Worm (Caenorhabditis elegans): ENCODE data around the gene snr-4.

Gene snr-4

DNA sequence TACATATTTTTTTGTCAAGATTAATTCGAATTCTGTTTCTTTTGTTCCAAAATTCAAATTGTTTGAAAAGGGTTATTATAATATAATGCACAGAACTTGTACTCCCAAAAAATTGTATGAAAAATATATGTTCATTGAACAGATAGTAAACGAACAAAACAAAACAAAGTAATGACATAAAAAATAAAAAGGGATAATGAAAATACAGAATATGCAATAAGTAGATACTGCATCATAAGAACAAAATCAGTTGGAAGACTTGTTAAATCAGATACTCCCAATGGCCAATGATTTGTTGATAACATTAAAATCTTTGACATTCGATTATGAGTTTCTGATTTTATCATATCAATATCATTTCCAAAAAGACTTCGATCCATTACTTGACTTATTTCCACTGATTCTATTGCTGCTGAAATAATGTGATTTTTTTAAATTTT, 25.0 kb upstream of the snr-4 start:
- TF ChIP-seq lin-13 (GFP tag; optimal IDR thresholded peaks at IDR 0.05) (peak; percentile 38), aly-2 (tag; optimal IDR thresholded peaks at IDR 0.05) (no peak), crh-2 (tag; optimal IDR thresholded peaks at IDR 0.05) (peak; percentile 38), fos-1 (tag; optimal IDR thresholded peaks at IDR 0.05) (peak; percentile 16), dmd-4 (tag; optimal IDR thresholded peaks at IDR 0.05) (no peak), gmeb-1 (tag; optimal IDR thresholded peaks at IDR 0.05) (peak; percentile 9)

DNA sequence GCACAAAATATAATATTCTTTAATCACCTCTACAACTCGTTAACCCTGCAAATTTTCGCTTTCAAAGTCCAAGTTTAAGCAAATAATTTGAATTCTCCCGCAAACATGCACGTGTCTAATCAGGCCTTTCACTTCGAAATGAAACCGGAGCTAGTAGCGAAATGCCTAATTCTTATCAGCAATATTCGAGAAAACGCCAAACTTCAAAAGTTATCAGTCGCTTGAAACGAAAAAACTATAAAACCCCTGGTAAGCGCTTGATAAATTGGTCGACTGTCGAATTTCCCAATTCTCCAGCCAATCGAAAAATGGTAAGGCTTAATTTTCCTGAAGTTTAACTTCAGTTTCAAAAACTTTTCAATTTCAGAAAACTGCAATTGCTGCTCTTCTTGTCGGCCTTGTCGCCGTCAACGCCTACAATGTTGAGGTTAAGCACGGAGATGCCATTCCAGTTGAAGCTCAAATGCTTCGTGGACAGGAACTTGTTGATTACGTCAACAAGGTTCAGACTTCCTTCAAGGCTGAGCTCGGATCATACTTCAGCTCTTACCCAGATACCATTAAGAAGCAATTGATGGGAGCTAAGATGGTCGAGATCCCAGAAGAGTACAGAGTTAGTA, 23.5 kb upstream of the snr-4 start, which contains the start of gene cpr-9:
Gene cpr-9, plus strand, starts transcription at position 188 of the 620 bp plus-strand sequence.
- no peak for TF ChIP-seq dmd-4 (tag; optimal IDR thresholded peaks at IDR 0.05)
- TF ChIP-seq elt-3 (tag; optimal IDR thresholded peaks at IDR 0.05): no peak
- peak; percentile 37 for TF ChIP-seq crh-2 (tag; optimal IDR thresholded peaks at IDR 0.05)
- peak in 1 of 2 experiments; percentile 19 for TF ChIP-seq mdl-1 (tag; optimal IDR thresholded peaks at IDR 0.05)
- peak; percentile 34 for TF ChIP-seq gmeb-1 (tag; optimal IDR thresholded peaks at IDR 0.05)
- peak; percentile 52 for TF ChIP-seq sma-9 (GFP tag; optimal IDR thresholded peaks at IDR 0.05)
- no peak for TF ChIP-seq sma-9 (tag; optimal IDR thresholded peaks at IDR 0.05)
- peak; percentile 46 for TF ChIP-seq fos-1 (tag; optimal IDR thresholded peaks at IDR 0.05)

DNA sequence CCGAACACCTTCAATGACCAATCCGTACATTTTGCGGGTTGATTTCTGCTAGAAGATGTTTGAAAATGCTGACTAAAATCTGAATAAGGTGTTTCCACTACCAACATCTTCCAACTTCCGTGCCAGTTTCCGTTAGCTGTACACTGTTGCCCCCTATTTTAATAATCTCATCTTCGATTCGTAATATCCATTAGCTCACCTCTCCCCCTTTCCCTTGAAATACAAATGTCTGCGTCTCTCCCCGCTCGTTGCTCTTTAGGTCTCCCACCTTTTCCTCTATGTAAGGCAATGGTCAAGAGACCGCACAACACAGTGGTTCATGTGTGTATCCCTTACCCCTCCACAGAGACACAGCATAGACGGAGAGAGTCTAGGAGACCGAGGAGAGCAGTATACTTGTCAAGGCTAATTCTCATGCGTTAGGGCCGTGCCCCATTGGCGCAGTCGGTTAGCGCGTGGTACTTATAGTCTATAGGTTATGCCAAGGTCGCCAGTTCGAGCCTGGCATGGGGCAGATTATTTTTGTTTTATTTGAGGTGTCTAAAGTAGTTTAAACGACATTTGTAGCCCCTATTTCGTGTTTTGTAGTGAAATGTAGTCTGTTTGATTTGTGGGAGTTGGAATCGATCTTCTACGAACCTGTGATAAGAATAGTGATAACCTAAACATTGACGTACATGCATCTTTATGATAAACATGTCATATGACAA, 22.4 kb upstream of the snr-4 start, which contains the start of gene gcy-33:
Gene gcy-33, minus strand, starts transcription at position 51 of the 710 bp plus-strand sequence.
- TF ChIP-seq ceh-16 (tag; optimal IDR thresholded peaks at IDR 0.05): peak; percentile 39
- TF ChIP-seq R02D3.7 (tag; optimal IDR thresholded peaks at IDR 0.05): peak; percentile 1
- TF ChIP-seq nhr-6 (tag; optimal IDR thresholded peaks at IDR 0.05): no peak
- peak; percentile 1 for TF ChIP-seq nhr-10 (tag; optimal IDR thresholded peaks at IDR 0.05)
- TF ChIP-seq lsy-2 (tag; optimal IDR thresholded peaks at IDR 0.05): peak; percentile 59 to 76
- peak; percentile 26 for TF ChIP-seq nhr-77 (tag; optimal IDR thresholded peaks at IDR 0.05)
- TF ChIP-seq ztf-11 (tag; optimal IDR thresholded peaks at IDR 0.05): no peak
- TF ChIP-seq nhr-11 (tag; optimal IDR thresholded peaks at IDR 0.05): peak; percentile 74
- no peak for TF ChIP-seq ztf-1 (GFP tag; conservative IDR thresholded peaks at IDR 0.05)
- TF ChIP-seq dmd-4 (tag; optimal IDR thresholded peaks at IDR 0.05): no peak
- TF ChIP-seq nhr-237 (tag; optimal IDR thresholded peaks at IDR 0.05): no peak
- peak; percentile 84 for TF ChIP-seq sma-9 (GFP tag; optimal IDR thresholded peaks at IDR 0.05)
- no peak for TF ChIP-seq sma-9 (tag; optimal IDR thresholded peaks at IDR 0.05)
- peak; percentile 61 for TF ChIP-seq sem-4 (tag; optimal IDR thresholded peaks at IDR 0.05)
- peak; percentile 93 for TF ChIP-seq nhr-129 (tag; optimal IDR thresholded peaks at IDR 0.05)
- TF ChIP-seq nhr-21 (tag; optimal IDR thresholded peaks at IDR 0.05): peak; percentile 84
- peak; percentile 73 for TF ChIP-seq lin-11 (tag; optimal IDR thresholded peaks at IDR 0.05)
- TF ChIP-seq fos-1 (tag; optimal IDR thresholded peaks at IDR 0.05): peak; percentile 69
- no peak for TF ChIP-seq nhr-25 (tag; optimal IDR thresholded peaks at IDR 0.05)
- TF ChIP-seq aly-2 (tag; optimal IDR thresholded peaks at IDR 0.05): no peak
- peak; percentile 61 for TF ChIP-seq unc-55 (GFP tag; optimal IDR thresholded peaks at IDR 0.05)
- TF ChIP-seq alr-1 (tag; optimal IDR thresholded peaks at IDR 0.05): no peak
- peak; percentile 52 for TF ChIP-seq snpc-4 (tag; optimal IDR thresholded peaks at IDR 0.05)
- TF ChIP-seq nhr-23 (tag; optimal IDR thresholded peaks at IDR 0.05): no peak
- peak; percentile 65 for TF ChIP-seq Y55F3AM.14 (GFP tag; optimal IDR thresholded peaks at IDR 0.05)
- peak; percentile 85 for TF ChIP-seq crh-2 (tag; optimal IDR thresholded peaks at IDR 0.05)
- TF ChIP-seq lin-13 (GFP tag; optimal IDR thresholded peaks at IDR 0.05): peak; percentile 82
- peak; percentile 39 for TF ChIP-seq peb-1 (tag; optimal IDR thresholded peaks at IDR 0.05)
- TF ChIP-seq mab-5 (tag; optimal IDR thresholded peaks at IDR 0.05): peak; percentile 55
- TF ChIP-seq mbf-1 (tag; optimal IDR thresholded peaks at IDR 0.05): no peak
- peak; percentile 79 for TF ChIP-seq F13H6.1 (tag; optimal IDR thresholded peaks at IDR 0.05)
- peak; percentile 5 for TF ChIP-seq zag-1 (tag; optimal IDR thresholded peaks at IDR 0.05)
- peak; percentile 88 for TF ChIP-seq egl-27 (tag; optimal IDR thresholded peaks at IDR 0.05)
- no peak for TF ChIP-seq elt-1 (tag; optimal IDR thresholded peaks at IDR 0.05)
- no peak for TF ChIP-seq ZK546.5 (tag; optimal IDR thresholded peaks at IDR 0.05)
- peak; percentile 49 for TF ChIP-seq C34F6.9 (tag; optimal IDR thresholded peaks at IDR 0.05)
- TF ChIP-seq mdl-1 (tag; optimal IDR thresholded peaks at IDR 0.05): peak; percentile 14 to 70
- TF ChIP-seq sma-3 (GFP tag; optimal IDR thresholded peaks at IDR 0.05): peak; percentile 87
- TF ChIP-seq gmeb-1 (tag; optimal IDR thresholded peaks at IDR 0.05): peak; percentile 79
